Worm (Caenorhabditis elegans) whole organism, L2 larva: Measurements from ENCODE around the gene str-193.

Source experiments
- Y55F3AM.14 ChIP-seq: fragments of 200-800 bp; sonication (Bioruptor generic); optimal IDR thresholded peaks from 2 replicates; lab custom pipeline; 2018; ENCODE audit warnings: mild to moderate bottlenecking, missing genetic modification characterization, missing compliant biosample characterization
- aly-2 ChIP-seq: fragments of 150-350 bp; optimal IDR thresholded peaks from 2 replicates; lab custom pipeline; 2014; ENCODE audit warnings: missing biosample characterization, missing genetic modification characterization
- crh-2 ChIP-seq: sonication (generic microtip); optimal IDR thresholded peaks from 2 replicates; lab custom pipeline; 2017; ENCODE audit warnings: missing biosample characterization, missing genetic modification characterization
- elt-3 ChIP-seq: sonication (generic microtip); optimal IDR thresholded peaks from 2 replicates; lab custom pipeline; 2017; ENCODE audit warnings: missing biosample characterization, missing genetic modification characterization
- fos-1 ChIP-seq: fragments of 150-350 bp; optimal IDR thresholded peaks from 2 replicates; lab custom pipeline; 2014; ENCODE audit warnings: missing biosample characterization, missing genetic modification characterization
- lsy-2 ChIP-seq, 2 experiments: fragments of 150-350 bp in 1 of 2; sonication (generic microtip) in 1 of 2; optimal IDR thresholded peaks; 2 replicates each; lab custom pipeline; 2014 to 2017; ENCODE audit warnings: missing biosample characterization in 2 of 2, missing genetic modification characterization in 2 of 2
- mdl-1 ChIP-seq, 2 experiments: fragments of 150-350 bp in 1 of 2; sonication (generic microtip) in 1 of 2; optimal IDR thresholded peaks; 2 replicates each; lab custom pipeline; 2017; ENCODE audit warnings: missing biosample characterization in 2 of 2, missing genetic modification characterization in 2 of 2
- nhr-11 ChIP-seq: fragments of 150-350 bp; optimal IDR thresholded peaks from 2 replicates; lab custom pipeline; 2014; ENCODE audit warnings: missing biosample characterization, missing genetic modification characterization
- nhr-12 ChIP-seq: fragments of 150-350 bp; optimal IDR thresholded peaks from 2 replicates; lab custom pipeline; 2014; ENCODE audit warnings: missing biosample characterization, missing genetic modification characterization
- nhr-25 ChIP-seq: fragments of 150-350 bp; sonication (generic microtip); optimal IDR thresholded peaks from 3 replicates; lab custom pipeline; 2014; ENCODE audit warnings: missing biosample characterization, missing genetic modification characterization
- snpc-4 ChIP-seq: fragments of 150-350 bp; optimal IDR thresholded peaks from 2 replicates; lab custom pipeline; 2014; ENCODE audit warnings: missing biosample characterization, missing genetic modification characterization
- zag-1 ChIP-seq: fragments of 150-350 bp; optimal IDR thresholded peaks from 2 replicates; lab custom pipeline; 2014; ENCODE audit warnings: missing biosample characterization, missing genetic modification characterization
- ztf-11 ChIP-seq: sonication (generic microtip); optimal IDR thresholded peaks from 2 replicates; lab custom pipeline; 2017; ENCODE audit warnings: missing biosample characterization, missing genetic modification characterization

DNA sequence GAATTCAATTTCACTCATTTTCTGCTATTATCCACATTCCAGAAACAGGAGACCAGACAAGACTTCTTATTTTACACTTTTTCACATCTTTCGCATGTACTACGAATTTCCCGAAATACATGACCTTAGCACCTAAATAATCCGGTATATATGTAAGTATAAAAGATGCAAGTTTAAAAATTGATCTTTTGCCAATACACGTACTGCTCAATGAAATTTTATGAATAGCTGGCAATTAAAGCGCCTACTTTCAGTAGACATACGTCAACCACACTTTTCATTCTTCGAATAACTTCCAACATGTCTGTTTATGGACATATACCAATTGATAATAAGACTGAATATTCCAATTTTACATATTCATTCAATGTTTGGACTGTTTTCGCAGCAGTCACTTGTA lies 18.4 kb downstream of the str-193 start, which contains the start of gene sru-39:
- TF ChIP-seq zag-1 (tag; lab: Kevin White, UChicago) (no peak), nhr-25 (tag; lab: Kevin White, UChicago) (no peak), Y55F3AM.14 (GFP tag; lab: Kevin White, UChicago) (no peak), nhr-11 (no peak), aly-2 (tag; lab: Kevin White, UChicago) (no peak), fos-1 (tag; lab: Kevin White, UChicago) (no peak), snpc-4 (tag; lab: Kevin White, UChicago) (no peak), lsy-2 (tag; optimal IDR thresholded peaks at IDR 0.05; lab: Kevin White, UChicago) (no peak), crh-2 (tag; lab: Kevin White, UChicago) (no peak), nhr-12 (tag; lab: Kevin White, UChicago) (no peak), elt-3 (tag; lab: Kevin White, UChicago) (no peak), ztf-11 (tag; lab: Kevin White, UChicago) (no peak), mdl-1 (tag; optimal IDR thresholded peaks at IDR 0.05; lab: Kevin White, UChicago) (no peak)
